Fruit fly (Drosophila melanogaster) whole organism, embryonic: ENCODE data around the gene CG4914.

Experiments used
- Ada2b ChIP-seq: fragments of 200-800 bp; sonication (Bioruptor generic); IDR thresholded peaks from 2 replicates; pipeline ENCODE4 v1.3.6; 2022; ENCODE audit warnings: missing biosample characterization, missing genetic modification characterization
- Aef1 ChIP-seq: fragments of 200-800 bp; sonication (Bioruptor generic); IDR thresholded peaks from 3 replicates; pipeline ENCODE4 v1.3.6; 2022; ENCODE audit warnings: missing biosample characterization, missing genetic modification characterization
- Atf-2 ChIP-seq: fragments of 200-800 bp; sonication (Bioruptor generic); optimal IDR thresholded peaks from 2 replicates; lab custom pipeline; 2016; ENCODE audit warnings: missing biosample characterization, missing genetic modification characterization
- Awh ChIP-seq: fragments of 200-800 bp; sonication (Bioruptor generic); IDR thresholded peaks from 2 replicates; pipeline ENCODE4, ENCODE4 v1.3.6; 2022; ENCODE audit warnings: missing biosample characterization, missing genetic modification characterization
- CG10267 ChIP-seq: fragments of 200-800 bp; sonication (Bioruptor generic); optimal IDR thresholded peaks from 2 replicates; lab custom pipeline; 2018; ENCODE audit warnings: missing biosample characterization, mild to moderate bottlenecking, missing genetic modification characterization, moderate library complexity
- CG10274 ChIP-seq: fragments of 200-800 bp; sonication (Bioruptor generic); optimal IDR thresholded peaks from 3 replicates; lab custom pipeline; 2017; ENCODE audit warnings: missing biosample characterization, mild to moderate bottlenecking, missing genetic modification characterization
- CG10543 ChIP-seq: fragments of 200-800 bp; sonication (Bioruptor generic); optimal IDR thresholded peaks from 3 replicates; lab custom pipeline; 2017; ENCODE audit warnings: missing biosample characterization, mild to moderate bottlenecking, missing genetic modification characterization, moderate library complexity
- CG11085 ChIP-seq: fragments of 200-800 bp; sonication (Bioruptor generic); IDR thresholded peaks from 2 replicates; pipeline ENCODE4 v1.3.6; 2022; ENCODE audit warnings: missing biosample characterization, missing genetic modification characterization
- CG14014 ChIP-seq: fragments of 200-800 bp; sonication (Bioruptor generic); IDR thresholded peaks from 2 replicates; pipeline ENCODE4 v1.3.6; 2022; ENCODE audit warnings: missing biosample characterization, missing genetic modification characterization
- CG14667 ChIP-seq: fragments of 200-800 bp; sonication (Bioruptor generic); IDR thresholded peaks from 2 replicates; pipeline ENCODE4 v1.3.6; 2022; ENCODE audit warnings: missing biosample characterization, missing genetic modification characterization
- CG15011 ChIP-seq: fragments of 200-800 bp; sonication (Bioruptor generic); optimal IDR thresholded peaks from 3 replicates; lab custom pipeline; 2018; ENCODE audit warnings: missing biosample characterization, mild to moderate bottlenecking, missing genetic modification characterization
- CG30020 ChIP-seq: fragments of 200-800 bp; optimal IDR thresholded peaks from 2 replicates; lab custom pipeline; 2019; ENCODE audit warnings: missing biosample characterization, mild to moderate bottlenecking, missing genetic modification characterization, moderate library complexity
- CG31441 ChIP-seq: fragments of 200-800 bp; sonication (Bioruptor generic); IDR thresholded peaks from 2 replicates; pipeline ENCODE4 v1.3.6; 2022; ENCODE audit warnings: missing biosample characterization, missing genetic modification characterization
- CG5180 ChIP-seq: fragments of 200-800 bp; sonication (Bioruptor generic); optimal IDR thresholded peaks from 3 replicates; lab custom pipeline; 2017; ENCODE audit warnings: missing biosample characterization, missing genetic modification characterization, mild to moderate bottlenecking, moderate library complexity, missing genetic modification reagents
- CG6854 ChIP-seq: fragments of 200-800 bp; sonication (Bioruptor generic); optimal IDR thresholded peaks from 3 replicates; lab custom pipeline; 2017; ENCODE audit warnings: missing biosample characterization, mild to moderate bottlenecking, missing genetic modification characterization
- CG7357 ChIP-seq: fragments of 200-800 bp; sonication (Bioruptor generic); IDR thresholded peaks from 3 replicates; pipeline ENCODE4 v1.3.6; 2022; ENCODE audit warnings: missing biosample characterization, missing genetic modification characterization
- CG7556 ChIP-seq: fragments of 200-800 bp; sonication (Bioruptor generic); optimal IDR thresholded peaks from 2 replicates; lab custom pipeline; 2017; ENCODE audit warnings: missing biosample characterization, mild to moderate bottlenecking, missing genetic modification characterization
- CG7786 ChIP-seq: fragments of 200-800 bp; sonication (Bioruptor generic); optimal IDR thresholded peaks from 2 replicates; lab custom pipeline; 2016; ENCODE audit warnings: missing biosample characterization, missing genetic modification characterization
- CG7839 ChIP-seq: fragments of 200-800 bp; sonication (Bioruptor generic); optimal IDR thresholded peaks from 3 replicates; lab custom pipeline; 2018; ENCODE audit warnings: missing biosample characterization, mild to moderate bottlenecking, missing genetic modification characterization, moderate library complexity
- CG8944 ChIP-seq: fragments of 200-800 bp; sonication (Bioruptor generic); optimal IDR thresholded peaks from 3 replicates; lab custom pipeline; 2016; ENCODE audit warnings: missing biosample characterization, missing genetic modification characterization
- Chrac-16 ChIP-seq: fragments of 200-800 bp; sonication (Bioruptor generic); optimal IDR thresholded peaks from 3 replicates; lab custom pipeline; 2016; ENCODE audit warnings: missing biosample characterization, missing genetic modification characterization
- CkIIα-i1 ChIP-seq: fragments of 200-800 bp; sonication (Bioruptor generic); IDR thresholded peaks from 2 replicates; pipeline ENCODE4 v1.3.6; 2022; ENCODE audit warnings: missing biosample characterization, missing genetic modification characterization
- Dad ChIP-seq: fragments of 200-800 bp; sonication (Bioruptor generic); optimal IDR thresholded peaks from 3 replicates; lab custom pipeline; 2016; ENCODE audit warnings: missing biosample characterization, missing genetic modification characterization
- Drgx ChIP-seq: fragments of 200-800 bp; sonication (Bioruptor generic); IDR thresholded peaks from 2 replicates; pipeline ENCODE4 v1.3.6; 2022; ENCODE audit warnings: missing biosample characterization, missing genetic modification characterization
- Fer3 ChIP-seq: fragments of 200-800 bp; sonication (Bioruptor generic); optimal IDR thresholded peaks from 2 replicates; lab custom pipeline; 2018; ENCODE audit warnings: missing biosample characterization, mild to moderate bottlenecking, missing genetic modification characterization, moderate library complexity
- HLHmδ ChIP-seq: fragments of 200-800 bp; sonication (Bioruptor generic); optimal IDR thresholded peaks from 2 replicates; lab custom pipeline; 2018; ENCODE audit warnings: missing biosample characterization, mild to moderate bottlenecking, missing genetic modification characterization, moderate library complexity
- Hmx ChIP-seq: fragments of 200-800 bp; sonication (Bioruptor generic); optimal IDR thresholded peaks from 2 replicates; lab custom pipeline; 2016; ENCODE audit warnings: missing biosample characterization, missing genetic modification characterization
- Hr3 ChIP-seq: fragments of 200-800 bp; sonication (Bioruptor generic); optimal IDR thresholded peaks from 3 replicates; lab custom pipeline; 2016; ENCODE audit warnings: missing biosample characterization, missing genetic modification characterization
- Nf-YC ChIP-seq: fragments of 200-800 bp; optimal IDR thresholded peaks from 3 replicates; lab custom pipeline; 2019; ENCODE audit warnings: missing biosample characterization, mild to moderate bottlenecking, missing genetic modification characterization, moderate library complexity
- Side ChIP-seq: fragments of 200-800 bp; sonication (Bioruptor generic); optimal IDR thresholded peaks from 2 replicates; lab custom pipeline; 2016; ENCODE audit warnings: missing biosample characterization, missing genetic modification characterization
- Sin3A ChIP-seq: fragments of >200 bp; optimal IDR thresholded peaks from 2 replicates; lab custom pipeline; 2018
- Sox100B ChIP-seq: fragments of 200-800 bp; sonication (Bioruptor generic); optimal IDR thresholded peaks from 3 replicates; lab custom pipeline; 2018; ENCODE audit warnings: missing biosample characterization, mild to moderate bottlenecking, missing genetic modification characterization
- Taf1 ChIP-seq: fragments of 200-800 bp; sonication (Bioruptor generic); IDR thresholded peaks from 2 replicates; pipeline ENCODE4 v1.3.6; 2022; ENCODE audit warnings: missing biosample characterization, missing genetic modification characterization
- Vsx1 ChIP-seq: fragments of 200-800 bp; sonication (Bioruptor generic); optimal IDR thresholded peaks from 2 replicates; lab custom pipeline; 2017; ENCODE audit warnings: missing biosample characterization, mild to moderate bottlenecking, missing genetic modification characterization, missing genetic modification reagents
- Xbp1 ChIP-seq: fragments of 200-800 bp; sonication (Bioruptor generic); optimal IDR thresholded peaks from 3 replicates; lab custom pipeline; 2016; ENCODE audit warnings: missing biosample characterization, mild to moderate bottlenecking, missing genetic modification characterization
- ab ChIP-seq: fragments of 200-800 bp; sonication (Bioruptor generic); optimal IDR thresholded peaks from 2 replicates; lab custom pipeline; 2016; ENCODE audit warnings: missing biosample characterization, missing genetic modification characterization
- bab2 ChIP-seq: fragments of 200-800 bp; sonication (Bioruptor generic); optimal IDR thresholded peaks from 2 replicates; lab custom pipeline; 2016; ENCODE audit warnings: missing biosample characterization, missing genetic modification characterization
- ems ChIP-seq: fragments of 200-800 bp; sonication (Bioruptor generic); optimal IDR thresholded peaks from 3 replicates; lab custom pipeline; 2016; ENCODE audit warnings: missing biosample characterization, missing genetic modification characterization
- gem ChIP-seq: fragments of 200-800 bp; sonication (Bioruptor generic); optimal IDR thresholded peaks from 2 replicates; lab custom pipeline; 2019; ENCODE audit warnings: missing biosample characterization, mild to moderate bottlenecking, missing genetic modification characterization, moderate library complexity
- insv ChIP-seq, 2 experiments: fragments of 200-800 bp; sonication (Bioruptor generic); optimal IDR thresholded peaks; 3 replicates each; lab custom pipeline; 2016 to 2018; ENCODE audit warnings: missing biosample characterization in 2 of 2, missing genetic modification characterization in 2 of 2
- lab ChIP-seq: fragments of 200-800 bp; sonication (Bioruptor generic); optimal IDR thresholded peaks from 3 replicates; lab custom pipeline; 2017; ENCODE audit warnings: missing biosample characterization, missing genetic modification characterization, mild to moderate bottlenecking, moderate library complexity, missing genetic modification reagents
- lbe ChIP-seq: fragments of 200-800 bp; sonication (Bioruptor generic); optimal IDR thresholded peaks from 2 replicates; lab custom pipeline; 2016; ENCODE audit warnings: missing biosample characterization, mild to moderate bottlenecking, missing genetic modification characterization
- nerfin-2 ChIP-seq: fragments of 200-800 bp; sonication (Bioruptor generic); IDR thresholded peaks from 2 replicates; pipeline ENCODE4 v1.3.6; 2022; ENCODE audit warnings: missing biosample characterization, missing genetic modification characterization; ENCODE audit not compliant: partially characterized antibody
- nmo ChIP-seq: fragments of 200-800 bp; sonication (Bioruptor generic); optimal IDR thresholded peaks from 2 replicates; lab custom pipeline; 2018; ENCODE audit warnings: missing biosample characterization, mild to moderate bottlenecking, missing genetic modification characterization, moderate library complexity
- p53 ChIP-seq: fragments of 200-800 bp; sonication (Bioruptor generic); optimal IDR thresholded peaks from 2 replicates; lab custom pipeline; 2016; ENCODE audit warnings: missing biosample characterization, missing genetic modification characterization
- pum ChIP-seq: fragments of 200-800 bp; sonication (Bioruptor generic); optimal IDR thresholded peaks from 2 replicates; lab custom pipeline; 2016; ENCODE audit warnings: missing biosample characterization, missing genetic modification characterization
- rib ChIP-seq: fragments of 200-800 bp; sonication (Bioruptor generic); IDR thresholded peaks from 2 replicates; pipeline ENCODE4 v1.3.6; 2022; ENCODE audit warnings: missing biosample characterization, missing genetic modification characterization
- salm ChIP-seq: fragments of 200-800 bp; sonication (Bioruptor generic); optimal IDR thresholded peaks from 2 replicates; lab custom pipeline; 2018; ENCODE audit warnings: missing biosample characterization, mild to moderate bottlenecking, missing genetic modification characterization
- sens ChIP-seq: fragments of 200-800 bp; sonication (Bioruptor generic); peaks from one replicate; lab custom pipeline; 2016; ENCODE audit warnings: missing biosample characterization, missing genetic modification characterization
- sisA ChIP-seq: fragments of 200-800 bp; sonication (Bioruptor generic); IDR thresholded peaks from 2 replicates; pipeline ENCODE4 v1.3.6; 2022; ENCODE audit warnings: missing biosample characterization, missing genetic modification characterization
- slbo ChIP-seq: fragments of 200-800 bp; sonication (Bioruptor generic); IDR thresholded peaks from 2 replicates; pipeline ENCODE4 v1.3.6; 2022; ENCODE audit warnings: missing biosample characterization, missing genetic modification characterization
- tup ChIP-seq: fragments of 200-800 bp; sonication (Bioruptor generic); optimal IDR thresholded peaks from 2 replicates; lab custom pipeline; 2016; ENCODE audit warnings: missing biosample characterization, mild to moderate bottlenecking, missing genetic modification characterization, moderate library complexity

CG4914 gene

DNA sequence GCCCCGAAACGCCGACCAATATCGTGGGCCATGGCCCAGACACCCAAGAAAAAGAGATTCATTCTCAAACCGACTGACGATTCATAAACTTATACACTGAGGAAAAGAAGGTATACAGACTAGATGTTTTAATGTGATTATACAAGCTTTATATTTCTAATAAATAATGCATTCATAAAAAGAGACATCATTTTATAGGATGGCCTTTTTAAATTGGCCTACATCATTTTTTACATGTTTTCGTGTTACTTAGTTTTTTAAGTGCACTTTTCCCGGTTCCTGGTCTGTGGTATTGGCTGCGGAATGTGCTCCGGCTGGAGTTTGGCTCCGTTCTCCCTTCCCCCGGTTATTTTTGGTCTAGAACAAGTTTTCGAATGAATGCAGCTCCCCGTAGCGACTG is 25.4 kb downstream of the CG4914 start (continued):
- TF ChIP-seq lbe (GFP tag; lab: Kevin White, UChicago) (peak; percentile 67), Hmx (GFP tag; lab: Kevin White, UChicago) (peak; percentile 12), salm (tag; lab: Kevin White, UChicago) (peak; percentile 66), Vsx1 (GFP tag; lab: Kevin White, UChicago) (peak; percentile 32), Atf-2 (GFP tag; lab: Kevin White, UChicago) (peak; percentile 73), CG7786 (GFP tag; lab: Kevin White, UChicago) (peak; percentile 57), CG10267 (peak; percentile 87), CG14014 (GFP tag; lab: Robert Waterston, UW) (peak; percentile 27; the same call in 1 of the 2 replicates), rib (GFP tag; lab: Robert Waterston, UW) (no peak), lab (GFP tag; lab: Kevin White, UChicago) (peak; percentile 67), ems (GFP tag; lab: Kevin White, UChicago) (peak; percentile 35), pum (peak; percentile 66), Taf1 (GFP tag; lab: Robert Waterston, UW) (no peak), ab (GFP tag; lab: Kevin White, UChicago) (peak; percentile 20), CG5180 (peak; percentile 8), insv (GFP tag; optimal IDR thresholded peaks at IDR 0.05; lab: Kevin White, UChicago) (no peak), Ada2b (GFP tag; lab: Robert Waterston, UW) (peak; percentile 68), slbo (GFP tag; lab: Robert Waterston, UW) (peak; percentile 36), CG8944 (peak; percentile 61), CG7556 (GFP tag; lab: Kevin White, UChicago) (peak; percentile 75), CG11085 (GFP tag; lab: Robert Waterston, UW) (no peak), CG6854 (GFP tag; lab: Kevin White, UChicago) (no peak), p53 (GFP tag; lab: Kevin White, UChicago) (no peak), Xbp1 (peak; percentile 82), CkIIα-i1 (GFP tag; lab: Robert Waterston, UW) (no peak), sisA (GFP tag; lab: Robert Waterston, UW) (peak; percentile 82), Side (GFP tag; lab: Kevin White, UChicago) (peak; percentile 69), nerfin-2 (GFP tag; lab: Robert Waterston, UW) (no peak), bab2 (peak; percentile 71), Aef1 (0 out of 3 replicates have a peak, but pooled peaks have one; percentile 12), CG15011 (GFP tag; lab: Kevin White, UChicago) (no peak), CG31441 (peak; percentile 87), CG30020 (tag; lab: Kevin White, UChicago) (peak; percentile 53), Hr3 (GFP tag; lab: Kevin White, UChicago) (peak; percentile 79), Sin3A (no peak), Fer3 (tag; lab: Kevin White, UChicago) (peak; percentile 52), Nf-YC (tag; lab: Kevin White, UChicago) (no peak), tup (GFP tag; lab: Kevin White, UChicago) (peak; percentile 61), CG7839 (peak; percentile 80), Dad (GFP tag; lab: Kevin White, UChicago) (peak; percentile 38), CG7357 (GFP tag; lab: Robert Waterston, UW) (peak; percentile 50; the same call in 1 of the 3 replicates), CG10543 (GFP tag; lab: Kevin White, UChicago) (no peak), Sox100B (GFP tag; lab: Kevin White, UChicago) (peak; percentile 73), gem (tag; lab: Kevin White, UChicago) (peak; percentile 88), CG10274 (no peak), CG14667 (GFP tag; lab: Robert Waterston, UW) (peak; percentile 69; the same call in 1 of the 2 replicates), HLHmδ (GFP tag; lab: Kevin White, UChicago) (no peak), nmo (peak; percentile 84), Awh (GFP tag; lab: Robert Waterston, UW) (peak; percentile 62), Chrac-16 (GFP tag; lab: Kevin White, UChicago) (peak; percentile 75), sens (peak; percentile 98), Drgx (peak; percentile 85)
